Fruit fly (Drosophila melanogaster): ENCODE measurements around the gene Jhbp11.

DNA sequence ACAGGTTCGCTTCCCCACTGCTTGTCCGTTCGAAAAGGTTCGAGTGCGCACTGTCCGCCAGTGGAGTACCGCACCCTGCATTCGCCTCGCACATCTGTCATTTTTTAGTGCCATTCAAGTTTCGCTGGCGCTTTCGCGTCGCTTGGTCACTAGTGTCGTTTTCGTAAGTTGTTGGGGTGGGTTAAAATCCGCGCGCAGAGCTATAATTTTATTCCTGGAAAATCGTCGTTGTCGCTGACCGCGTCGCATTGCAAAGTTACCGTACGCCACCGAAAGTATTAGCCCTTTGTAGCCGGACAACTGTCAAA lies 50.4 kb downstream of the Jhbp11 start, which contains the start of gene Men-b:
- TF ChIP-seq gl (tag; optimal IDR thresholded peaks at IDR 0.05) (no peak), CG8301 (tag; optimal IDR thresholded peaks at IDR 0.05) (no peak), CG9948 (tag; optimal IDR thresholded peaks at IDR 0.05) (no peak), CG17806 (tag; optimal IDR thresholded peaks at IDR 0.05) (no peak)

Measured in whole organism, pupa.